Fruit fly (Drosophila melanogaster) whole organism, prepupa: ENCODE results near the gene Mp.

Experiments
- CG15336 ChIP-seq: fragments of 200-800 bp; sonication (Bioruptor generic); IDR thresholded peaks from 2 replicates; pipeline ENCODE4 v1.3.6; 2022; ENCODE audit warnings: missing biosample characterization, missing genetic modification characterization
- CG1621 ChIP-seq: fragments of 200-800 bp; sonication (Bioruptor generic); optimal IDR thresholded peaks from 3 replicates; lab custom pipeline; 2018; ENCODE audit warnings: missing biosample characterization, mild to moderate bottlenecking, missing genetic modification characterization
- CG16779 ChIP-seq: fragments of 200-800 bp; sonication (Bioruptor generic); optimal IDR thresholded peaks from 3 replicates; lab custom pipeline; 2017; ENCODE audit warnings: missing biosample characterization, mild to moderate bottlenecking, missing genetic modification characterization
- CG3032 ChIP-seq: fragments of 200-800 bp; optimal IDR thresholded peaks from 2 replicates; lab custom pipeline; 2019; ENCODE audit warnings: missing biosample characterization, mild to moderate bottlenecking, missing genetic modification characterization, moderate library complexity
- CG32006 ChIP-seq: fragments of 200-800 bp; sonication (Bioruptor generic); optimal IDR thresholded peaks from 3 replicates; lab custom pipeline; 2017; ENCODE audit warnings: missing biosample characterization, mild to moderate bottlenecking, missing genetic modification characterization
- CG34406 ChIP-seq: fragments of 200-800 bp; sonication (Bioruptor generic); optimal IDR thresholded peaks from 3 replicates; lab custom pipeline; 2016; ENCODE audit warnings: missing biosample characterization, missing genetic modification characterization
- CG6276 ChIP-seq: fragments of 200-800 bp; sonication (Bioruptor generic); optimal IDR thresholded peaks from 2 replicates; lab custom pipeline; 2017; ENCODE audit warnings: missing biosample characterization, mild to moderate bottlenecking, missing genetic modification characterization
- CG6792 ChIP-seq: fragments of 200-800 bp; sonication (Bioruptor generic); optimal IDR thresholded peaks from 3 replicates; lab custom pipeline; 2016; ENCODE audit warnings: missing biosample characterization, missing genetic modification characterization
- CG6808 ChIP-seq: fragments of 200-800 bp; sonication (Bioruptor generic); optimal IDR thresholded peaks from 3 replicates; lab custom pipeline; 2017; ENCODE audit warnings: missing biosample characterization, missing genetic modification characterization, mild to moderate bottlenecking, moderate library complexity, missing genetic modification reagents
- CG6854 ChIP-seq: fragments of 200-800 bp; sonication (Bioruptor generic); optimal IDR thresholded peaks from 2 replicates; lab custom pipeline; 2017; ENCODE audit warnings: missing biosample characterization, mild to moderate bottlenecking, missing genetic modification characterization
- CG8119 ChIP-seq: fragments of 200-800 bp; sonication (Bioruptor generic); IDR thresholded peaks from 3 replicates; pipeline ENCODE4 v1.3.6; 2022; ENCODE audit warnings: missing biosample characterization, missing genetic modification characterization
- CG8319 ChIP-seq: fragments of 200-800 bp; sonication (Bioruptor generic); optimal IDR thresholded peaks from 3 replicates; lab custom pipeline; 2016; ENCODE audit warnings: missing biosample characterization, missing genetic modification characterization
- CG8632 ChIP-seq: fragments of 200-800 bp; sonication (Bioruptor generic); optimal IDR thresholded peaks from 3 replicates; lab custom pipeline; 2016; ENCODE audit warnings: missing biosample characterization, missing genetic modification characterization
- CG9139 ChIP-seq: fragments of 200-800 bp; sonication (Bioruptor generic); optimal IDR thresholded peaks from 3 replicates; lab custom pipeline; 2017; ENCODE audit warnings: missing biosample characterization, mild to moderate bottlenecking, missing genetic modification characterization
- Eip75B ChIP-seq: fragments of 200-800 bp; sonication (Bioruptor generic); optimal IDR thresholded peaks from 3 replicates; lab custom pipeline; 2016; ENCODE audit warnings: missing biosample characterization, missing genetic modification characterization
- Eip78C ChIP-seq: fragments of 200-800 bp; sonication (Bioruptor generic); peaks from one replicate; lab custom pipeline; 2016; ENCODE audit warnings: missing biosample characterization, missing genetic modification characterization
- Eip93F ChIP-seq: fragments of 200-800 bp; sonication (Bioruptor generic); optimal IDR thresholded peaks from 2 replicates; lab custom pipeline; 2016; ENCODE audit warnings: missing biosample characterization, mild to moderate bottlenecking, missing genetic modification characterization
- Ets21C ChIP-seq: fragments of 200-800 bp; sonication (Bioruptor generic); optimal IDR thresholded peaks from 3 replicates; lab custom pipeline; 2016; ENCODE audit warnings: missing biosample characterization, missing genetic modification characterization
- Gug ChIP-seq: fragments of 200-800 bp; sonication (Bioruptor generic); IDR thresholded peaks from 2 replicates; pipeline ENCODE4 v1.3.6; 2022; ENCODE audit warnings: missing biosample characterization, missing genetic modification characterization
- Hr38 ChIP-seq: sonication (Bioruptor generic); optimal IDR thresholded peaks from 2 replicates; lab custom pipeline; 2016; ENCODE audit warnings: missing biosample characterization, missing genetic modification characterization
- Hr39 ChIP-seq: fragments of 200-800 bp; sonication (Bioruptor generic); optimal IDR thresholded peaks from 2 replicates; lab custom pipeline; 2016; ENCODE audit warnings: missing biosample characterization, missing genetic modification characterization
- Hr4 ChIP-seq: fragments of 200-800 bp; sonication (Bioruptor generic); optimal IDR thresholded peaks from 3 replicates; lab custom pipeline; 2016; ENCODE audit warnings: missing biosample characterization, missing genetic modification characterization
- Lpt ChIP-seq: fragments of 200-800 bp; sonication (Bioruptor generic); optimal IDR thresholded peaks from 3 replicates; lab custom pipeline; 2016; ENCODE audit warnings: missing biosample characterization, missing genetic modification characterization
- Met ChIP-seq: fragments of 200-800 bp; sonication (Bioruptor generic); optimal IDR thresholded peaks from 3 replicates; lab custom pipeline; 2016; ENCODE audit warnings: missing biosample characterization, missing genetic modification characterization
- OdsH ChIP-seq: fragments of 200-800 bp; sonication (Bioruptor generic); optimal IDR thresholded peaks from 3 replicates; lab custom pipeline; 2016; ENCODE audit warnings: missing biosample characterization, missing genetic modification characterization
- Smox ChIP-seq: fragments of 200-800 bp; sonication (Bioruptor generic); optimal IDR thresholded peaks from 3 replicates; lab custom pipeline; 2016; ENCODE audit warnings: missing biosample characterization, missing genetic modification characterization
- Sox14 ChIP-seq: fragments of 200-800 bp; sonication (Bioruptor generic); optimal IDR thresholded peaks from 3 replicates; lab custom pipeline; 2016; ENCODE audit warnings: missing biosample characterization, missing genetic modification characterization
- Sox15 ChIP-seq: fragments of 200-800 bp; sonication (Bioruptor generic); optimal IDR thresholded peaks from 3 replicates; lab custom pipeline; 2016; ENCODE audit warnings: missing biosample characterization, missing genetic modification characterization
- achi ChIP-seq: fragments of 200-800 bp; sonication (Bioruptor generic); optimal IDR thresholded peaks from 3 replicates; lab custom pipeline; 2016; ENCODE audit warnings: missing biosample characterization, missing genetic modification characterization
- acj6 ChIP-seq: fragments of 200-800 bp; sonication (Bioruptor generic); optimal IDR thresholded peaks from 3 replicates; lab custom pipeline; 2016; ENCODE audit warnings: missing biosample characterization, missing genetic modification characterization
- dsx ChIP-seq: fragments of 200-800 bp; optimal IDR thresholded peaks from 3 replicates; lab custom pipeline; 2019; ENCODE audit warnings: missing biosample characterization, mild to moderate bottlenecking, missing genetic modification characterization, moderate library complexity; ENCODE audit not compliant: poor library complexity, severe bottlenecking
- fkh ChIP-seq: fragments of 200-800 bp; sonication (Bioruptor generic); optimal IDR thresholded peaks from 3 replicates; lab custom pipeline; 2017; ENCODE audit warnings: missing biosample characterization, mild to moderate bottlenecking, missing genetic modification characterization, moderate library complexity
- lz ChIP-seq: fragments of 200-800 bp; sonication (Bioruptor generic); optimal IDR thresholded peaks from 3 replicates; lab custom pipeline; 2016; ENCODE audit warnings: missing biosample characterization, missing genetic modification characterization
- net ChIP-seq: fragments of 200-800 bp; sonication (Bioruptor generic); optimal IDR thresholded peaks from 3 replicates; lab custom pipeline; 2016; ENCODE audit warnings: missing biosample characterization, missing genetic modification characterization
- pdm3 ChIP-seq: fragments of 200-800 bp; sonication (Bioruptor generic); optimal IDR thresholded peaks from 3 replicates; lab custom pipeline; 2016; ENCODE audit warnings: missing biosample characterization, missing genetic modification characterization
- salr ChIP-seq, 2 experiments: fragments of 200-800 bp; sonication (Bioruptor generic); optimal IDR thresholded peaks; 3 replicates each; lab custom pipeline; 2016 to 2018; ENCODE audit warnings: missing biosample characterization in 2 of 2, missing genetic modification characterization in 2 of 2, mild to moderate bottlenecking in 1 of 2
- spab ChIP-seq: fragments of 200-800 bp; sonication (Bioruptor generic); optimal IDR thresholded peaks from 2 replicates; lab custom pipeline; 2017; ENCODE audit warnings: missing biosample characterization, mild to moderate bottlenecking, missing genetic modification characterization, missing genetic modification reagents
- ss ChIP-seq, 2 experiments: fragments of 200-800 bp; sonication (Bioruptor generic); optimal IDR thresholded peaks; 2 replicates in 1 of 2; 3 replicates in 1 of 2; lab custom pipeline; 2017 to 2018; ENCODE audit warnings: mild to moderate bottlenecking in 2 of 2, missing biosample characterization in 2 of 2, missing genetic modification characterization in 2 of 2, moderate library complexity in 1 of 2
- svp ChIP-seq: fragments of 200-800 bp; sonication (Bioruptor generic); peaks from one replicate; lab custom pipeline; 2016; ENCODE audit warnings: missing biosample characterization, missing genetic modification characterization
- vri ChIP-seq: fragments of 200-800 bp; sonication (Bioruptor generic); optimal IDR thresholded peaks from 3 replicates; lab custom pipeline; 2016; ENCODE audit warnings: missing biosample characterization, mild to moderate bottlenecking, missing genetic modification characterization

The Mp gene

dm6 chr3L:6968961-6969814 lies 29.5 kb upstream of the Mp start, which contains the start of the genes Mis12 and CG9953 (continued):
- peak; percentile 31 for TF ChIP-seq CG6808 (GFP tag; lab: Kevin White, UChicago)
- peak; percentile 80 for TF ChIP-seq svp (GFP tag; lab: Kevin White, UChicago)
- TF ChIP-seq Sox15: peak; percentile 28
- no peak for TF ChIP-seq CG8319 (GFP tag; lab: Kevin White, UChicago)
- TF ChIP-seq Ets21C (GFP tag; lab: Kevin White, UChicago): no peak
- no peak for TF ChIP-seq Met
- TF ChIP-seq CG15336 (GFP tag; lab: Robert Waterston, UW): peak; percentile 61
- TF ChIP-seq CG32006 (GFP tag; lab: Kevin White, UChicago): peak; percentile 67
- TF ChIP-seq CG6276 (GFP tag; lab: Kevin White, UChicago): peak; percentile 24
- no peak for TF ChIP-seq ss (GFP tag; optimal IDR thresholded peaks at IDR 0.05; lab: Kevin White, UChicago)
- peak; percentile 37 for TF ChIP-seq Sox14 (GFP tag; lab: Kevin White, UChicago)
- TF ChIP-seq Eip93F: no peak
- TF ChIP-seq Lpt (GFP tag; lab: Kevin White, UChicago): no peak
- TF ChIP-seq CG34406 (GFP tag; lab: Kevin White, UChicago): peak; percentile 19
- peak; percentile 48 for TF ChIP-seq achi (GFP tag; lab: Kevin White, UChicago)
- TF ChIP-seq lz (GFP tag; lab: Kevin White, UChicago): peak; percentile 48
- TF ChIP-seq dsx (GFP tag; lab: Kevin White, UChicago): no peak
- no peak for TF ChIP-seq vri

- TF ChIP-seq Met (no peak), Sox14 (GFP tag; lab: Kevin White, UChicago) (no peak), CG6792 (GFP tag; lab: Kevin White, UChicago) (no peak), spab (GFP tag; lab: Kevin White, UChicago) (no peak), salr (GFP tag; optimal IDR thresholded peaks at IDR 0.05; lab: Kevin White, UChicago) (no peak)
These were observed 27.3 kb upstream of the Mp start for dm6 chr3L:6971298-6971697.

- TF ChIP-seq CG6808 (GFP tag; lab: Kevin White, UChicago) (peak; percentile 75), Smox (GFP tag; lab: Kevin White, UChicago) (no peak)
These were observed 26.3 kb upstream of the Mp start, which contains the start of gene CG10063 for dm6 chr3L:6972367-6972766. TSS of gene CG10063 (minus strand) at chr3L:6972467.

- TF ChIP-seq Lpt (GFP tag; lab: Kevin White, UChicago): no peak
- TF ChIP-seq Gug (GFP tag; lab: Robert Waterston, UW): no peak
- TF ChIP-seq Eip78C (GFP tag; lab: Kevin White, UChicago): peak; percentile 1
- TF ChIP-seq svp (GFP tag; lab: Kevin White, UChicago): peak; percentile 18
- peak; percentile 3 for TF ChIP-seq vri
- no peak for TF ChIP-seq Hr38 (GFP tag; lab: Kevin White, UChicago)
- TF ChIP-seq CG8632 (GFP tag; lab: Kevin White, UChicago): no peak
- TF ChIP-seq Eip93F: no peak
- TF ChIP-seq CG3032 (tag; lab: Kevin White, UChicago): no peak
These were observed 22.8 kb upstream of the Mp start for dm6 chr3L:6975875-6976274.

dm6 chr3L:6976601-6977140 lies 22.0 kb upstream of the Mp start:
- no peak for TF ChIP-seq CG1621 (tag; lab: Kevin White, UChicago)
- TF ChIP-seq CG6854 (GFP tag; lab: Kevin White, UChicago): no peak
- no peak for TF ChIP-seq CG8119 (GFP tag; lab: Robert Waterston, UW)
- no peak for TF ChIP-seq CG3032 (tag; lab: Kevin White, UChicago)
- peak; percentile 48 for TF ChIP-seq fkh (GFP tag; lab: Kevin White, UChicago)
- TF ChIP-seq CG15336 (GFP tag; lab: Robert Waterston, UW): no peak
- TF ChIP-seq net (GFP tag; lab: Kevin White, UChicago): no peak
- no peak for TF ChIP-seq Hr4 (GFP tag; lab: Kevin White, UChicago)
- TF ChIP-seq Lpt (GFP tag; lab: Kevin White, UChicago): no peak
- TF ChIP-seq OdsH (GFP tag; lab: Kevin White, UChicago): no peak
- no peak for TF ChIP-seq CG16779
- TF ChIP-seq CG32006 (GFP tag; lab: Kevin White, UChicago): no peak
- TF ChIP-seq pdm3 (GFP tag; lab: Kevin White, UChicago): no peak
- no peak for TF ChIP-seq dsx (GFP tag; lab: Kevin White, UChicago)
- no peak for TF ChIP-seq CG8319 (GFP tag; lab: Kevin White, UChicago)
- no peak for TF ChIP-seq Hr39 (GFP tag; lab: Kevin White, UChicago)
- no peak for TF ChIP-seq Eip75B (GFP tag; lab: Kevin White, UChicago)
- no peak for TF ChIP-seq acj6
- no peak for TF ChIP-seq Ets21C (GFP tag; lab: Kevin White, UChicago)
- TF ChIP-seq CG9139 (GFP tag; lab: Kevin White, UChicago): no peak
- TF ChIP-seq vri: peak; percentile 17
